Fruit fly (Drosophila melanogaster) S2 (cell line): ENCODE results near the gene Nin.

Experiments
- CG8478 ChIP-seq: fragments of >200 bp; optimal IDR thresholded peaks from 2 replicates; lab custom pipeline; 2018
- CTCF ChIP-seq, 2 experiments: fragments of >200 bp; optimal IDR thresholded peaks; 2 replicates each; lab custom pipeline; 2018

Nin gene

DNA sequence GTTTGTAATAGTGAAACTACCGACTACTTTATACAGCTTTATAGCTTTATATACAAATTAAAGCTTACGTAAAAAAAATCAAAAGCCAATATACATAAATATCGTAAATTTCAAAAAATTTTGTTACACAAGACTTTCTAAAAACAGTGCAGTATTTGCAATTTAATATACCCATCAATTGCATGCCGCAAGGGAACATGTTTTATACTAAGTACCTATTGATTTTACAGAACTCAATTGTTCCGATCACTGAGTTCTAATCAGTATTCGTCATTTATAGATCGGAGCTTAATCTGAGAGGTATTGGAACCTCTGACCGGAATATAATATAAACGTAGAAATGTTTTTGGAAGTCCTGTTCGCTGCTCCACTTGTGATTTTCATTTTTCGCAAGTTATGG lies 12.3 kb downstream of the Nin start, which contains the start of gene Cyp4ac2:
Cyp4ac2 (plus strand) TSS at position 301 of the 400 bp plus-strand sequence.
- TF ChIP-seq CG8478 (no peak), CTCF (optimal IDR thresholded peaks at IDR 0.05; lab: Kevin White, UChicago) (no peak)

DNA sequence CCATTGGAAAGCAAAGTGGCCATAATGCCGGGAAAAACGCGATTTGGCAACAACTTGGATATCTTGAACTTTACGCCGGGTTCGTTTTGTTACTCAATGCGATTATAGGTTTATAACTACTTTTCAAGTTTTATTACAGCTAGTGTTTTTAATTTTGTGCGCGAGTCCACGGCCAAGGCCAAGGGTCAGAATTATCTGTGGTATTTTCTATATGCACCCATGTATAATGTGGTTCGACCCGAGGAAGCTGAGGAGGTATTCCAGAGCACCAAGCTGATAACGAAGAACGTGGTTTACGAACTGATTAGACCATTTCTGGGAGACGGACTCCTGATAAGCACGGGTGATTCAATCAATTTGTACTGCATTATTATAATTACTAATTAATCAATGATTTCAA lies 14.2 kb downstream of the Nin start:
- no peak for TF ChIP-seq CG8478
- TF ChIP-seq CTCF (optimal IDR thresholded peaks at IDR 0.05; lab: Kevin White, UChicago): no peak

DNA sequence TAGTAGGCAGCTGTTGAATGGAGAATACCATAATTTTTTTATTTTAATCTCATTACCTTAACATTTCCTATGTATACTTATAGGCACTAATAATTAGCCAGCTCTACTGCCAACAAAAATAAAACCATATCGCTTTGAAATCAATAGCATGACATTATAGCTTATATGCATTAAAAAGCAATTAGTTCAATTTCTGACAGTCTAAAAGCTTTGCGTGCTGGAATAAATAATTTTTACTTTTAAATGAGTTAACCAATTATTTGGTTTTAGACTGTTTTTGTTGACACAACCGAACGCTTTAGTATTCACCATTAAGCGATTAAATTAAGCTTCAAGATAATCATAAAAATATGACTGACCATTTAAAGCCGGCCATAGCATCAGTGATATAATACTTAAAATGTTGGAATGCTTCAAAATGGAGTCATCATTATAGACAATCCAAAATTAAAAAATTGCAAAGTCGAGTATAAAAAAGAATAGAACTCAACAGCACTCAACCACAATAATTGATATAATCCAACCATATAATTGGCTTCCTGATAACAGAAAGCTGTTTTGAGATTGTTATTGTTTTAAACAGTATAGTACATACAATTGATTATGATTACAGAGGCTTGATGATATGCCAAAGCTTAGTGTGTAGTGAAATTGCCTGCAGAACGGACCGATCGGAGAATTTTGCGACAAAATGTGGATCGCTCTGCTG lies 14.9 kb downstream of the Nin start, which contains the start of gene Cyp4ac1:
Cyp4ac1 (plus strand) TSS at position 659 of the 709 bp plus-strand sequence.
- TF ChIP-seq CTCF (optimal IDR thresholded peaks at IDR 0.05; lab: Kevin White, UChicago): no peak

dm6 chr2L:5261223-5261984 lies 16.9 kb downstream of the Nin start:
- no peak for TF ChIP-seq CTCF (optimal IDR thresholded peaks at IDR 0.05; lab: Kevin White, UChicago)

dm6 chr2L:5260267-5260666 lies 18.1 kb downstream of the Nin start:
- TF ChIP-seq CG8478: no peak
- no peak for TF ChIP-seq CTCF (optimal IDR thresholded peaks at IDR 0.05; lab: Kevin White, UChicago)

DNA sequence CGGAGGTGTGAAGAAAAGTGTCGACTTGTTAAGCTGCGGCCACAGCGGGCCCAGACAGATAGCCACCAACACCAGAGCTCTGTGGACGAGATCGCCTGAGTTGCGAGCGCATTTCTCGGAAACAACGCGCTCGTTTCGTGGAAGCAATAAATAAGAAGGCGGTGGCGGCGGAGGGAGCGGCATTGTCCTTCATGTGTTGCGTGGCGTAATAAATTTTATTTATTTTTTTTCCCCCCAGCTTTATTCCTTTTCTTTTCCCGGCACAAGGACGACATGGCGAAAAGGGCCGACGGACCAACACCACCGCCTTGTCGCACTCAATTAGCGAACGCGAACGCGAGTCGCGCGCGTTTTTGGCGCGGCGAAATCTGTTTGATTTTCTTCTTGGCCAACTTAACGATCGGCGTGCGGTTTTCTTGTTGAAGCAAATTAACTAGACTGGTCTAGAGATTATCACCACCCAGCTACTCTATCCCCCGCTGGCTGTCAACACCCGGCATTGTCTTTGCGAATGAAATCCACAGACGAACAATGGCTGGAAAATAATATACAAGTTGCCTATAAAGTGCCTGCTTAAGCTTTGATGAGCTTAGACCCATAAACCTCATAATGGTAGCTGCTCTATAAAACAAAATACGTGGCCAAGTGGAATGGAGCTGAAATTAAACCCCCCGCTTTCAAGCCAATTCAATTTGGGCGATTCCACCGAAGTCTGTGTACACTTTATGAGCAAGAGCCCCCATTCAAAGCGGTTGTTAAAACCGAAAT lies 19.1 kb downstream of the Nin start:
- TF ChIP-seq CTCF (optimal IDR thresholded peaks at IDR 0.05; lab: Kevin White, UChicago): no peak
- no peak for TF ChIP-seq CG8478

dm6 chr2L:5256036-5256846 lies 22.1 kb downstream of the Nin start:
- TF ChIP-seq CTCF (optimal IDR thresholded peaks at IDR 0.05; lab: Kevin White, UChicago) (no peak), CG8478 (no peak)

DNA sequence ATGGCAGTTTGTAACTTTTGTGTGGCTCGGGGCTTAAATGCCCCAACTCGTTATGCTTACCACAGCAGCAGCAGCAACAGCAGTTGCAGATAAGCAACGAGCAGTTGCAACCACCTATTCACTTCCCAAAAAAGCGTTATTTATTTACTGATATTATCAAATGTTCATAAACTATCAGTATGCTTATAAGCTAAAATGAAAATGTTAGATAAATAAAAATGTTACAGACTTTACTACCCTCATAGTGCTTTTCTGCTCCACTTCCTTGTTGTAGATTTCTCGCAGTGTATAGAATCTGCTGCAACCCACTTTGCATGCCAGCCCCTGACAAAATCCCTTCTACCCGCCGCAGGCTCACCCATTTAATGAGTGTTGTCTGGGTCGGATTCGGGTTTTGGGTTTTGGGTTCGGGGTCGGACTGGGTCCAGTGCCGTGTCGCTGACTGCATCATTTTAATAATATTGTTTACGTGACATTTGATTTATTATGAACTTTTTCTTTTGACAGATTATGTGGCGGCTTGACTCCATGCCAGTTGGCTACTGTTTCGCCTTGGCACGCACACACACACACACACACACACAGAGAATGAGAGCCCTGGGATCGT lies 24.1 kb downstream of the Nin start:
- TF ChIP-seq CTCF (optimal IDR thresholded peaks at IDR 0.05; lab: Kevin White, UChicago): no peak
- TF ChIP-seq CG8478: no peak

DNA sequence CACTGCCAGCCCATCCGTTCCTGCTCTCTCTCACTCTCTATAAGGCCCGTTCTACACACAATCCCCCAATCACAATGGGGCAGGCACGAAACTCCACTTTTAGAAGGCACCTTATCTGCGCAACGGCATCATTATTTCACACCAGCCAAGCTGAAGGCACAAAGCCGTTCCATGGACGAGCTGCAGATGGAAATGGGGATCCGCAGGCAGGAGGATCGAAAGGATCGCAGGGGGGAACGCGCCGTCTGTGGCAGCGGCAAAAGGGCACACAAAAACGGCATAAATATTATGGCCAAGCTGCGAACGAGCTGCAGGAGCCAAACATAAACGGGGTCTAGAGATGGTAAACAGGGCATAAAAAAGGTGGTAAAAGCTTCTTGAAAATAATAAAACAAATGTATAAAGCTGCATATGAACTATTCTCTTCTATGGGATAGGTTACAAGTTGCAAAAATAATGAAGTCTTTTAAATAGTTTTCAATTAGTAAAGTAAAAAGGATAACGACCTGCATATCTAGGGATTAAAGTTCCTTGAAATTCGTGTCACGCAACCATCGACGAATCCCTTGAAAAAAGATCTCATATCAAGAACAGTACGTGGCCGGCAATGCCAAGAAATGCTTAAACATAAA lies 25.8 kb downstream of the Nin start:
- no peak for TF ChIP-seq CG8478

dm6 chr2L:5251725-5252124 lies 26.6 kb downstream of the Nin start:
- TF ChIP-seq CTCF (optimal IDR thresholded peaks at IDR 0.05; lab: Kevin White, UChicago) (no peak), CG8478 (no peak)

DNA sequence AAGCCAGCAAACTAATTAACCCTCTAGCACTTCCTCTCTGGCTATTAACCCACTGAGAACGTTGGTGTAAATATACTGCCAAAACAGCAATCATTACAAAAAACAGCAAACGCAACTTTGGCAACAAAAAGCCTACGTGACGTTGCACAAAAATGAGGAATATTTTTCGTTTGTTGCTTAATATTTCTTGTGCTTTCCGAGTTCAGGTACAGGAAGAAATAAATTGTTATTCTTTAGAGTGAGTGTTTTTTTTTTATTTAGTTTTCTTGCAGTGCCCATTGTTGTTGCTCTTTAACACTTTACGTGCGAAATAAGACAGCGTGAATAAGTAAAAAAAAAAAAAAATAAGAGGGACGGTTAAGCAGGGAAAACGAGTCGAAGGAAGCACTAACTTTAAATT lies 27.2 kb downstream of the Nin start:
- TF ChIP-seq CG8478 (no peak), CTCF (optimal IDR thresholded peaks at IDR 0.05; lab: Kevin White, UChicago) (no peak)

DNA sequence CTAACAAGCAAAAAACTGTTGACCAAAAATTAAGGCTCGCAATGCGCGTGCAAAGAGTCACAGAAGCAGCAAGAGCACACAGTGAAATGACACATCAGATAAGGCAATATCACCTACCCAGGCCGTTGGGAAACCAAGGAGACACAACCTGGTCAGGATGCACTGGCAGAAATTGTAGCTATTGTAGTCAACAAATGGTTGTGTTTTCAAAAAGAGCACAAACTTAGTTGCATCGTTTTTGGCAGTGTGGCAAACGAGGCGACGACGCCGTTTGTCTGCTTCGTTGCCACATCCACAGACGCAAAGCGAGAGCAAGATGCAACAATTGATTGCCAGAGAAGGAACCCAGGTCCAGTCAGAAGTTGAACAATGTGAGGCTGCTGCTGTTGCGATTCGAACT lies 28.6 kb downstream of the Nin start:
- TF ChIP-seq CTCF (optimal IDR thresholded peaks at IDR 0.05; lab: Kevin White, UChicago) (no peak), CG8478 (no peak)

dm6 chr2L:5248582-5248981 lies 29.8 kb downstream of the Nin start:
- TF ChIP-seq CTCF (optimal IDR thresholded peaks at IDR 0.05; lab: Kevin White, UChicago) (no peak), CG8478 (no peak)

dm6 chr2L:5247812-5248211 lies 30.5 kb downstream of the Nin start:
- TF ChIP-seq CG8478: no peak
- TF ChIP-seq CTCF (optimal IDR thresholded peaks at IDR 0.05; lab: Kevin White, UChicago): no peak
